Worm (Caenorhabditis elegans) whole organism, L3 larva: ENCODE data around the gene W09H1.3.

ENCODE experiments used
- R02D3.7 ChIP-seq: fragments of 150-350 bp; optimal IDR thresholded peaks from 2 replicates; lab custom pipeline; 2014; ENCODE audit warnings: missing biosample characterization, missing genetic modification characterization
- ZK546.5 ChIP-seq: sonication (generic microtip); optimal IDR thresholded peaks from 2 replicates; lab custom pipeline; 2017; ENCODE audit warnings: missing biosample characterization, missing genetic modification characterization
- aly-2 ChIP-seq: fragments of 150-350 bp; optimal IDR thresholded peaks from 2 replicates; lab custom pipeline; 2014; ENCODE audit warnings: missing biosample characterization, missing genetic modification characterization
- ama-1 ChIP-seq: fragments of 150-350 bp; optimal IDR thresholded peaks from 2 replicates; lab custom pipeline; 2018
- ceh-16 ChIP-seq: sonication (generic microtip); optimal IDR thresholded peaks from 2 replicates; lab custom pipeline; 2017; ENCODE audit warnings: missing biosample characterization, missing genetic modification characterization
- ceh-28 ChIP-seq: fragments of 150-350 bp; optimal IDR thresholded peaks from 2 replicates; lab custom pipeline; 2014; ENCODE audit warnings: missing biosample characterization, missing genetic modification reagents, missing genetic modification characterization
- ceh-82 ChIP-seq: fragments of 150-350 bp; optimal IDR thresholded peaks from 2 replicates; lab custom pipeline; 2014; ENCODE audit warnings: missing biosample characterization, missing genetic modification characterization
- ceh-9 ChIP-seq: sonication (generic microtip); optimal IDR thresholded peaks from 2 replicates; lab custom pipeline; 2018; ENCODE audit warnings: missing biosample characterization, missing genetic modification characterization
- daf-12 ChIP-seq: fragments of 150-350 bp; optimal IDR thresholded peaks from 2 replicates; lab custom pipeline; 2014; ENCODE audit warnings: missing biosample characterization, missing genetic modification reagents, missing genetic modification characterization
- egl-27 ChIP-seq: sonication (generic microtip); optimal IDR thresholded peaks from 4 replicates; lab custom pipeline; 2017; ENCODE audit warnings: missing biosample characterization, missing genetic modification reagents, missing genetic modification characterization
- egl-5 ChIP-seq: fragments of 150-350 bp; optimal IDR thresholded peaks from 2 replicates; lab custom pipeline; 2017; ENCODE audit warnings: missing biosample characterization, missing genetic modification reagents, missing genetic modification characterization, inconsistent platforms
- elt-1 ChIP-seq: fragments of 150-350 bp; optimal IDR thresholded peaks from 2 replicates; lab custom pipeline; 2014; ENCODE audit warnings: missing biosample characterization, missing genetic modification characterization
- elt-2 ChIP-seq: sonication (generic microtip); optimal IDR thresholded peaks from 2 replicates; lab custom pipeline; 2016; ENCODE audit warnings: missing genetic modification reagents, mild to moderate bottlenecking, missing genetic modification characterization, missing compliant biosample characterization
- elt-3 ChIP-seq, 3 experiments: fragments of 150-350 bp in 1 of 3; sonication (generic microtip) in 2 of 3; optimal IDR thresholded peaks; 2 replicates in 2 of 3; 4 replicates in 1 of 3; lab custom pipeline; 2014 to 2017; ENCODE audit warnings: missing biosample characterization in 3 of 3, missing genetic modification characterization in 3 of 3
- eor-1 ChIP-seq, 2 experiments: fragments of 150-350 bp; optimal IDR thresholded peaks; 2 replicates each; lab custom pipeline; 2014 to 2018; ENCODE audit warnings: missing biosample characterization in 2 of 2, missing genetic modification characterization in 2 of 2
- fkh-10 ChIP-seq: sonication (generic microtip); optimal IDR thresholded peaks from 2 replicates; lab custom pipeline; 2017; ENCODE audit warnings: missing biosample characterization, missing genetic modification reagents, missing genetic modification characterization
- fkh-2 ChIP-seq: fragments of 150-350 bp; optimal IDR thresholded peaks from 2 replicates; lab custom pipeline; 2014; ENCODE audit warnings: missing biosample characterization, missing genetic modification reagents, missing genetic modification characterization
- fos-1 ChIP-seq: fragments of 150-350 bp; optimal IDR thresholded peaks from 2 replicates; lab custom pipeline; 2014; ENCODE audit warnings: missing biosample characterization, missing genetic modification characterization
- hmg-11 ChIP-seq: sonication (generic microtip); optimal IDR thresholded peaks from 2 replicates; lab custom pipeline; 2016; ENCODE audit warnings: missing genetic modification characterization, missing compliant biosample characterization
- jun-1 ChIP-seq: fragments of 150-350 bp; optimal IDR thresholded peaks from 2 replicates; lab custom pipeline; 2014; ENCODE audit warnings: missing biosample characterization, missing genetic modification reagents, missing genetic modification characterization
- lin-15B ChIP-seq: fragments of 150-350 bp; optimal IDR thresholded peaks from 2 replicates; lab custom pipeline; 2014; ENCODE audit warnings: missing biosample characterization, missing genetic modification characterization
- lin-39 ChIP-seq: fragments of 150-350 bp; optimal IDR thresholded peaks from 2 replicates; lab custom pipeline; 2018; ENCODE audit warnings: missing biosample characterization, missing genetic modification reagents, missing genetic modification characterization
- lsy-12 ChIP-seq: sonication (generic microtip); optimal IDR thresholded peaks from 2 replicates; lab custom pipeline; 2016; ENCODE audit warnings: mild to moderate bottlenecking, missing genetic modification characterization, missing compliant biosample characterization
- mml-1 ChIP-seq: fragments of 150-350 bp; sonication (generic microtip); optimal IDR thresholded peaks from 3 replicates; lab custom pipeline; 2014; ENCODE audit warnings: missing biosample characterization, missing genetic modification characterization
- nfya-1 ChIP-seq: sonication (generic microtip); optimal IDR thresholded peaks from 2 replicates; lab custom pipeline; 2017; ENCODE audit warnings: missing genetic modification characterization, mild to moderate bottlenecking, missing compliant biosample characterization, antibody characterized with exemption, moderate library complexity; ENCODE audit not compliant: insufficient read depth
- nhr-11 ChIP-seq: fragments of 150-350 bp; optimal IDR thresholded peaks from 2 replicates; lab custom pipeline; 2014; ENCODE audit warnings: missing biosample characterization, missing genetic modification characterization
- nhr-12 ChIP-seq: fragments of 150-350 bp; optimal IDR thresholded peaks from 2 replicates; lab custom pipeline; 2014; ENCODE audit warnings: missing biosample characterization, missing genetic modification characterization
- nhr-23 ChIP-seq: fragments of 150-350 bp; optimal IDR thresholded peaks from 2 replicates; lab custom pipeline; 2014; ENCODE audit warnings: missing biosample characterization, missing genetic modification reagents, missing genetic modification characterization
- nhr-237 ChIP-seq: fragments of 150-350 bp; optimal IDR thresholded peaks from 2 replicates; lab custom pipeline; 2014; ENCODE audit warnings: missing biosample characterization, missing genetic modification characterization
- nhr-25 ChIP-seq: sonication (generic microtip); optimal IDR thresholded peaks from 2 replicates; lab custom pipeline; 2017; ENCODE audit warnings: missing biosample characterization, missing genetic modification characterization
- nhr-28 ChIP-seq: fragments of 150-350 bp; optimal IDR thresholded peaks from 2 replicates; lab custom pipeline; 2014; ENCODE audit warnings: missing biosample characterization, missing genetic modification characterization
- nhr-43 ChIP-seq: sonication (generic microtip); optimal IDR thresholded peaks from 2 replicates; lab custom pipeline; 2016; ENCODE audit warnings: mild to moderate bottlenecking, missing genetic modification characterization, missing compliant biosample characterization; ENCODE audit not compliant: poor library complexity, severe bottlenecking
- nhr-67 ChIP-seq: fragments of 150-350 bp; optimal IDR thresholded peaks from 2 replicates; lab custom pipeline; 2014; ENCODE audit warnings: missing biosample characterization, missing genetic modification characterization
- nhr-76 ChIP-seq: fragments of 150-350 bp; sonication (generic microtip); optimal IDR thresholded peaks from 5 replicates; lab custom pipeline; 2014; ENCODE audit warnings: missing biosample characterization, missing genetic modification characterization
- nhr-77 ChIP-seq: fragments of 150-350 bp; optimal IDR thresholded peaks from 2 replicates; lab custom pipeline; 2014; ENCODE audit warnings: missing biosample characterization, missing genetic modification characterization
- pha-4 ChIP-seq: fragments of 150-350 bp; optimal IDR thresholded peaks from 2 replicates; lab custom pipeline; 2014; ENCODE audit warnings: missing biosample characterization, missing genetic modification reagents, missing genetic modification characterization
- pqm-1 ChIP-seq: fragments of 150-350 bp; optimal IDR thresholded peaks from 2 replicates; lab custom pipeline; 2017; ENCODE audit warnings: missing biosample characterization, missing genetic modification characterization, inconsistent platforms
- sea-2 ChIP-seq: fragments of 150-350 bp; sonication (generic microtip); optimal IDR thresholded peaks from 4 replicates; lab custom pipeline; 2014; ENCODE audit warnings: missing biosample characterization, missing genetic modification reagents, missing genetic modification characterization
- skn-1 ChIP-seq: fragments of 150-350 bp; optimal IDR thresholded peaks from 2 replicates; lab custom pipeline; 2014; ENCODE audit warnings: missing biosample characterization, missing genetic modification characterization
- snpc-4 ChIP-seq: fragments of 150-350 bp; optimal IDR thresholded peaks from 2 replicates; lab custom pipeline; 2014; ENCODE audit warnings: missing biosample characterization, missing genetic modification characterization
- tbx-2 ChIP-seq: sonication (generic microtip); optimal IDR thresholded peaks from 2 replicates; lab custom pipeline; 2016; ENCODE audit warnings: mild to moderate bottlenecking, missing genetic modification characterization, missing compliant biosample characterization
- unc-39 ChIP-seq: sonication (generic microtip); optimal IDR thresholded peaks from 4 replicates; lab custom pipeline; 2017; ENCODE audit warnings: missing biosample characterization, missing genetic modification characterization
- unc-62 ChIP-seq: fragments of 150-350 bp; sonication (generic microtip); optimal IDR thresholded peaks from 4 replicates; lab custom pipeline; 2014; ENCODE audit warnings: missing biosample characterization, missing genetic modification reagents, missing genetic modification characterization
- zag-1 ChIP-seq: fragments of 150-350 bp; optimal IDR thresholded peaks from 2 replicates; lab custom pipeline; 2014; ENCODE audit warnings: missing biosample characterization, missing genetic modification characterization
- ztf-11 ChIP-seq: fragments of 150-350 bp; optimal IDR thresholded peaks from 2 replicates; lab custom pipeline; 2014; ENCODE audit warnings: missing biosample characterization, missing genetic modification characterization
- ztf-4 ChIP-seq: fragments of 150-350 bp; optimal IDR thresholded peaks from 2 replicates; lab custom pipeline; 2014; ENCODE audit warnings: missing biosample characterization, missing genetic modification characterization

W09H1.3 gene

ce11 chrII:13190412-13190811 is 6.2 kb downstream of the W09H1.3 start:
- peak; percentile 37 for TF ChIP-seq pha-4 (tag; lab: Kevin White, UChicago)
- TF ChIP-seq R02D3.7 (tag; lab: Kevin White, UChicago): no peak
- TF ChIP-seq elt-2 (tag; lab: Kevin White, UChicago): peak; percentile 70
- TF ChIP-seq pqm-1 (tag; lab: Kevin White, UChicago): peak; percentile 58

- TF ChIP-seq fkh-2 (tag; lab: Kevin White, UChicago) (no peak), lsy-12 (tag; lab: Kevin White, UChicago) (no peak), ztf-4 (tag; lab: Kevin White, UChicago) (no peak), nhr-28 (tag; lab: Kevin White, UChicago) (no peak), nhr-43 (tag; lab: Kevin White, UChicago) (no peak), lin-15B (no peak), zag-1 (tag; lab: Kevin White, UChicago) (no peak), unc-62 (GFP tag; lab: Kevin White, UChicago) (no peak), nhr-25 (no peak), egl-27 (tag; lab: Kevin White, UChicago) (no peak), sea-2 (GFP tag; lab: Kevin White, UChicago) (no peak), nfya-1 (tag; lab: Kevin White, UChicago) (no peak), ceh-82 (tag; lab: Kevin White, UChicago) (no peak), ZK546.5 (tag; lab: Kevin White, UChicago) (no peak), nhr-67 (no peak), ceh-9 (no peak), fkh-10 (GFP tag; lab: Kevin White, UChicago) (no peak), ceh-16 (tag; lab: Kevin White, UChicago) (no peak)
These were observed 9.4 kb downstream of the W09H1.3 start for ce11 chrII:13193563-13194103.

ce11 chrII:13195163-13195562 is 10.9 kb downstream of the W09H1.3 start, which contains the start of gene lec-1:
lec-1 (plus strand) TSS chrII:13195549.
- no peak for TF ChIP-seq egl-27 (tag; lab: Kevin White, UChicago)
- no peak for TF ChIP-seq ztf-4 (tag; lab: Kevin White, UChicago)
- TF ChIP-seq fos-1 (tag; lab: Kevin White, UChicago): no peak
- TF ChIP-seq ama-1 (lab: Kevin White, UChicago): peak; percentile 41
- TF ChIP-seq elt-3 (tag; optimal IDR thresholded peaks at IDR 0.05; lab: Kevin White, UChicago): no peak
- TF ChIP-seq hmg-11 (tag; lab: Kevin White, UChicago): peak; percentile 46
- TF ChIP-seq pqm-1 (tag; lab: Kevin White, UChicago): peak; percentile 67
- TF ChIP-seq egl-5 (tag; lab: Kevin White, UChicago): peak; percentile 88
- TF ChIP-seq nhr-237 (tag; lab: Kevin White, UChicago): no peak
- no peak for TF ChIP-seq nhr-28 (tag; lab: Kevin White, UChicago)
- no peak for TF ChIP-seq nhr-43 (tag; lab: Kevin White, UChicago)
- no peak for TF ChIP-seq ceh-16 (tag; lab: Kevin White, UChicago)
- no peak for TF ChIP-seq nhr-12 (tag; lab: Kevin White, UChicago)
- no peak for TF ChIP-seq nhr-76
- no peak for TF ChIP-seq nhr-77 (tag; lab: Kevin White, UChicago)
- TF ChIP-seq lsy-12 (tag; lab: Kevin White, UChicago): no peak
- no peak for TF ChIP-seq nhr-67
- TF ChIP-seq ceh-82 (tag; lab: Kevin White, UChicago): no peak
- TF ChIP-seq ZK546.5 (tag; lab: Kevin White, UChicago): no peak
- TF ChIP-seq nhr-11 (tag; lab: Kevin White, UChicago): no peak
- TF ChIP-seq sea-2 (GFP tag; lab: Kevin White, UChicago): no peak
- TF ChIP-seq elt-2 (tag; lab: Kevin White, UChicago): peak; percentile 57
- TF ChIP-seq eor-1 (tag; optimal IDR thresholded peaks at IDR 0.05; lab: Kevin White, UChicago): no peak
- peak; percentile 74 for TF ChIP-seq nfya-1 (tag; lab: Kevin White, UChicago)
- no peak for TF ChIP-seq mml-1
- TF ChIP-seq skn-1 (tag; lab: Kevin White, UChicago): no peak
- TF ChIP-seq lin-39 (tag; lab: Kevin White, UChicago): no peak
- peak; percentile 98 for TF ChIP-seq pha-4 (tag; lab: Kevin White, UChicago)
- no peak for TF ChIP-seq aly-2 (tag; lab: Kevin White, UChicago)
- peak; percentile 6 for TF ChIP-seq snpc-4
- peak; percentile 35 for TF ChIP-seq fkh-10 (GFP tag; lab: Kevin White, UChicago)
- peak; percentile 12 for TF ChIP-seq lin-15B
- TF ChIP-seq ceh-28 (tag; lab: Kevin White, UChicago): no peak
- no peak for TF ChIP-seq nhr-25
- peak; percentile 52 for TF ChIP-seq fkh-2 (tag; lab: Kevin White, UChicago)
- no peak for TF ChIP-seq zag-1 (tag; lab: Kevin White, UChicago)
- no peak for TF ChIP-seq elt-1 (tag; lab: Kevin White, UChicago)
- no peak for TF ChIP-seq tbx-2
- peak; percentile 3 for TF ChIP-seq unc-62 (GFP tag; lab: Kevin White, UChicago)
- TF ChIP-seq ceh-9: no peak
- TF ChIP-seq unc-39 (tag; lab: Kevin White, UChicago): no peak
- no peak for TF ChIP-seq ztf-11 (tag; lab: Kevin White, UChicago)
- no peak for TF ChIP-seq R02D3.7 (tag; lab: Kevin White, UChicago)
- peak; percentile 1 for TF ChIP-seq nhr-23
- no peak for TF ChIP-seq jun-1 (tag; lab: Kevin White, UChicago)
- TF ChIP-seq daf-12 (tag; lab: Kevin White, UChicago): no peak
